Fruit fly (Drosophila melanogaster): ENCODE results near the gene CapaR.

DNA sequence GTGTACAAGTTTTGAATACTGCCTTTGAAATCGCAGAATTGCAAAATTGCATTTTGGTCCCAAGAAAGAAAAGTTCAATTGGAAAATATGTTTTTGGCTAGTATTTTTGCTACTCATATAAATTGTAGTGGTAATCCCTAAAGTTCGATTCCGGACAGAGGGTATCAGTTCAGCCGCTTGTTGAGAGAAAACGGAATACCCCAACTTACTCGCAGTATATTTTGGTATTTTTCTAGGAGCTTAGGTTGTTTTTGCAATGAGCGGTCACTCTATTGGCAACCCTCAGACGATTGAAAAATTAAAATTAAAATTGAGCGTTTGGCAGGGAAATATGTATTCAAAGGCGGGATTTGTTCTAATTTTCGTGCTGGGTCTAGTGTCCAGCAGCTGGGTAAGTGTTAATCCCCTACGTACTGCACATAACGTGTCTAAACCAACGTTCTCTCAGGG lies 12.3 kb upstream of the CapaR start:
- TF ChIP-seq chinmo (GFP tag; IDR thresholded peaks at IDR 0.05; ENCODE audit: partially characterized antibody) (no peak), CG17385 (GFP tag; optimal IDR thresholded peaks at IDR 0.05) (no peak), CG14710 (tag; optimal IDR thresholded peaks at IDR 0.05) (no peak), abd-A (tag; optimal IDR thresholded peaks at IDR 0.05) (no peak), GATAe (GFP tag; conservative IDR thresholded peaks at IDR 0.05) (no peak), tin (GFP tag; optimal IDR thresholded peaks at IDR 0.05) (no peak), HLH4C (GFP tag; IDR thresholded peaks at IDR 0.05; ENCODE audit: partially characterized antibody) (no peak)

All from whole organism, embryonic.